Worm (Caenorhabditis elegans) whole organism, L3 larva: ENCODE data around the gene spp-28.

Source experiments
- R02D3.7 ChIP-seq: fragments of 150-350 bp; optimal IDR thresholded peaks from 2 replicates; lab custom pipeline; 2014; ENCODE audit warnings: missing biosample characterization, missing genetic modification characterization
- aly-2 ChIP-seq: fragments of 150-350 bp; optimal IDR thresholded peaks from 2 replicates; lab custom pipeline; 2014; ENCODE audit warnings: missing biosample characterization, missing genetic modification characterization
- ama-1 ChIP-seq: fragments of 150-350 bp; optimal IDR thresholded peaks from 2 replicates; lab custom pipeline; 2018
- ceh-16 ChIP-seq: sonication (generic microtip); optimal IDR thresholded peaks from 2 replicates; lab custom pipeline; 2017; ENCODE audit warnings: missing biosample characterization, missing genetic modification characterization
- ceh-28 ChIP-seq: fragments of 150-350 bp; optimal IDR thresholded peaks from 2 replicates; lab custom pipeline; 2014; ENCODE audit warnings: missing biosample characterization, missing genetic modification reagents, missing genetic modification characterization
- ceh-82 ChIP-seq: fragments of 150-350 bp; optimal IDR thresholded peaks from 2 replicates; lab custom pipeline; 2014; ENCODE audit warnings: missing biosample characterization, missing genetic modification characterization
- daf-12 ChIP-seq: fragments of 150-350 bp; optimal IDR thresholded peaks from 2 replicates; lab custom pipeline; 2014; ENCODE audit warnings: missing biosample characterization, missing genetic modification reagents, missing genetic modification characterization
- egl-27 ChIP-seq: sonication (generic microtip); optimal IDR thresholded peaks from 4 replicates; lab custom pipeline; 2017; ENCODE audit warnings: missing biosample characterization, missing genetic modification reagents, missing genetic modification characterization
- egl-5 ChIP-seq: fragments of 150-350 bp; optimal IDR thresholded peaks from 2 replicates; lab custom pipeline; 2017; ENCODE audit warnings: missing biosample characterization, missing genetic modification reagents, missing genetic modification characterization, inconsistent platforms
- elt-1 ChIP-seq: fragments of 150-350 bp; optimal IDR thresholded peaks from 2 replicates; lab custom pipeline; 2014; ENCODE audit warnings: missing biosample characterization, missing genetic modification characterization
- elt-2 ChIP-seq: sonication (generic microtip); optimal IDR thresholded peaks from 2 replicates; lab custom pipeline; 2016; ENCODE audit warnings: missing genetic modification reagents, mild to moderate bottlenecking, missing genetic modification characterization, missing compliant biosample characterization
- elt-3 ChIP-seq, 3 experiments: fragments of 150-350 bp in 1 of 3; sonication (generic microtip) in 2 of 3; optimal IDR thresholded peaks; 2 replicates in 2 of 3; 4 replicates in 1 of 3; lab custom pipeline; 2014 to 2017; ENCODE audit warnings: missing biosample characterization in 3 of 3, missing genetic modification characterization in 3 of 3
- eor-1 ChIP-seq, 2 experiments: fragments of 150-350 bp; optimal IDR thresholded peaks; 2 replicates each; lab custom pipeline; 2014 to 2018; ENCODE audit warnings: missing biosample characterization in 2 of 2, missing genetic modification characterization in 2 of 2
- fkh-10 ChIP-seq: sonication (generic microtip); optimal IDR thresholded peaks from 2 replicates; lab custom pipeline; 2017; ENCODE audit warnings: missing biosample characterization, missing genetic modification reagents, missing genetic modification characterization
- fkh-2 ChIP-seq: fragments of 150-350 bp; optimal IDR thresholded peaks from 2 replicates; lab custom pipeline; 2014; ENCODE audit warnings: missing biosample characterization, missing genetic modification reagents, missing genetic modification characterization
- hmg-11 ChIP-seq: sonication (generic microtip); optimal IDR thresholded peaks from 2 replicates; lab custom pipeline; 2016; ENCODE audit warnings: missing genetic modification characterization, missing compliant biosample characterization
- jun-1 ChIP-seq: fragments of 150-350 bp; optimal IDR thresholded peaks from 2 replicates; lab custom pipeline; 2014; ENCODE audit warnings: missing biosample characterization, missing genetic modification reagents, missing genetic modification characterization
- lin-15B ChIP-seq: fragments of 150-350 bp; optimal IDR thresholded peaks from 2 replicates; lab custom pipeline; 2014; ENCODE audit warnings: missing biosample characterization, missing genetic modification characterization
- lin-39 ChIP-seq: fragments of 150-350 bp; optimal IDR thresholded peaks from 2 replicates; lab custom pipeline; 2018; ENCODE audit warnings: missing biosample characterization, missing genetic modification reagents, missing genetic modification characterization
- mdl-1 ChIP-seq: fragments of 150-350 bp; optimal IDR thresholded peaks from 2 replicates; lab custom pipeline; 2014; ENCODE audit warnings: missing biosample characterization, missing genetic modification characterization
- nfya-1 ChIP-seq: sonication (generic microtip); optimal IDR thresholded peaks from 2 replicates; lab custom pipeline; 2017; ENCODE audit warnings: missing genetic modification characterization, mild to moderate bottlenecking, missing compliant biosample characterization, antibody characterized with exemption, moderate library complexity; ENCODE audit not compliant: insufficient read depth
- nhr-11 ChIP-seq: fragments of 150-350 bp; optimal IDR thresholded peaks from 2 replicates; lab custom pipeline; 2014; ENCODE audit warnings: missing biosample characterization, missing genetic modification characterization
- nhr-12 ChIP-seq: fragments of 150-350 bp; optimal IDR thresholded peaks from 2 replicates; lab custom pipeline; 2014; ENCODE audit warnings: missing biosample characterization, missing genetic modification characterization
- nhr-23 ChIP-seq: fragments of 150-350 bp; optimal IDR thresholded peaks from 2 replicates; lab custom pipeline; 2014; ENCODE audit warnings: missing biosample characterization, missing genetic modification reagents, missing genetic modification characterization
- nhr-237 ChIP-seq: fragments of 150-350 bp; optimal IDR thresholded peaks from 2 replicates; lab custom pipeline; 2014; ENCODE audit warnings: missing biosample characterization, missing genetic modification characterization
- nhr-25 ChIP-seq: sonication (generic microtip); optimal IDR thresholded peaks from 2 replicates; lab custom pipeline; 2017; ENCODE audit warnings: missing biosample characterization, missing genetic modification characterization
- nhr-43 ChIP-seq: sonication (generic microtip); optimal IDR thresholded peaks from 2 replicates; lab custom pipeline; 2016; ENCODE audit warnings: mild to moderate bottlenecking, missing genetic modification characterization, missing compliant biosample characterization; ENCODE audit not compliant: poor library complexity, severe bottlenecking
- nhr-67 ChIP-seq: fragments of 150-350 bp; optimal IDR thresholded peaks from 2 replicates; lab custom pipeline; 2014; ENCODE audit warnings: missing biosample characterization, missing genetic modification characterization
- nhr-76 ChIP-seq: fragments of 150-350 bp; sonication (generic microtip); optimal IDR thresholded peaks from 5 replicates; lab custom pipeline; 2014; ENCODE audit warnings: missing biosample characterization, missing genetic modification characterization
- nhr-77 ChIP-seq: fragments of 150-350 bp; optimal IDR thresholded peaks from 2 replicates; lab custom pipeline; 2014; ENCODE audit warnings: missing biosample characterization, missing genetic modification characterization
- pha-4 ChIP-seq: fragments of 150-350 bp; optimal IDR thresholded peaks from 2 replicates; lab custom pipeline; 2014; ENCODE audit warnings: missing biosample characterization, missing genetic modification reagents, missing genetic modification characterization
- pqm-1 ChIP-seq: fragments of 150-350 bp; optimal IDR thresholded peaks from 2 replicates; lab custom pipeline; 2017; ENCODE audit warnings: missing biosample characterization, missing genetic modification characterization, inconsistent platforms
- sea-2 ChIP-seq: fragments of 150-350 bp; sonication (generic microtip); optimal IDR thresholded peaks from 4 replicates; lab custom pipeline; 2014; ENCODE audit warnings: missing biosample characterization, missing genetic modification reagents, missing genetic modification characterization
- skn-1 ChIP-seq: fragments of 150-350 bp; optimal IDR thresholded peaks from 2 replicates; lab custom pipeline; 2014; ENCODE audit warnings: missing biosample characterization, missing genetic modification characterization
- snpc-4 ChIP-seq: fragments of 150-350 bp; optimal IDR thresholded peaks from 2 replicates; lab custom pipeline; 2014; ENCODE audit warnings: missing biosample characterization, missing genetic modification characterization
- tbx-2 ChIP-seq: sonication (generic microtip); optimal IDR thresholded peaks from 2 replicates; lab custom pipeline; 2016; ENCODE audit warnings: mild to moderate bottlenecking, missing genetic modification characterization, missing compliant biosample characterization
- unc-39 ChIP-seq: sonication (generic microtip); optimal IDR thresholded peaks from 4 replicates; lab custom pipeline; 2017; ENCODE audit warnings: missing biosample characterization, missing genetic modification characterization
- unc-62 ChIP-seq: fragments of 150-350 bp; sonication (generic microtip); optimal IDR thresholded peaks from 4 replicates; lab custom pipeline; 2014; ENCODE audit warnings: missing biosample characterization, missing genetic modification reagents, missing genetic modification characterization
- zag-1 ChIP-seq: fragments of 150-350 bp; optimal IDR thresholded peaks from 2 replicates; lab custom pipeline; 2014; ENCODE audit warnings: missing biosample characterization, missing genetic modification characterization
- ztf-11 ChIP-seq: fragments of 150-350 bp; optimal IDR thresholded peaks from 2 replicates; lab custom pipeline; 2014; ENCODE audit warnings: missing biosample characterization, missing genetic modification characterization
- ztf-4 ChIP-seq: fragments of 150-350 bp; optimal IDR thresholded peaks from 2 replicates; lab custom pipeline; 2014; ENCODE audit warnings: missing biosample characterization, missing genetic modification characterization

The spp-28 gene

ce11 chrIII:4157298-4157697 lies 32.8 kb downstream of the spp-28 start, which contains the start of gene C16C10.9:
Gene C16C10.9, minus strand, starts transcription at chrIII:4157398.
- TF ChIP-seq nhr-237 (tag; lab: Kevin White, UChicago) (no peak), nhr-77 (tag; lab: Kevin White, UChicago) (no peak), unc-62 (no peak), daf-12 (tag; lab: Kevin White, UChicago) (no peak), unc-39 (tag; lab: Kevin White, UChicago) (no peak), nhr-23 (tag; lab: Kevin White, UChicago) (no peak), egl-27 (tag; lab: Kevin White, UChicago) (no peak), nhr-11 (no peak)

DNA sequence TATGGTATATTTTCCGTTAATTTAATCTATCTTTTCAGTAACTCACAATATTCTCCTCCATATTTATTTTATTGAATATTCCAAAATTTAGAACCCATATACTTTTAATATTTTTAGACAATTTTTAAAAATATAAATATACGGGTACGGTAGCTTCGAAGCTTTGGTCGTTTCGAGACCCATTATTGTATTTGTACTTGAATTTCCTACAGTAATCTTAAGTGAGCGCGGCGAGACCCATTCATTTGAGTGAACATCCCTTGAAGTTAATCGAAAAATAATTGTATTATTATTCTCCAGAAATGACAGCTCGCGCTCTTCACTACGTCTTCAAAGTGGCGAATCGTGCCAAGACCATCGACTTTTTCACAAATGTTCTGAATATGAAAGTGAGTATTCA lies 36.8 kb downstream of the spp-28 start, which contains the start of gene glod-4:
Gene glod-4 (plus strand): TSS at position 301 of the 400 bp plus-strand sequence.
- no peak for TF ChIP-seq nhr-25 (tag; lab: Kevin White, UChicago)
- no peak for TF ChIP-seq lin-39 (tag; lab: Kevin White, UChicago)
- TF ChIP-seq fkh-10 (GFP tag; lab: Kevin White, UChicago), result no peak
- TF ChIP-seq ceh-82, result no peak
- TF ChIP-seq zag-1 (tag; lab: Kevin White, UChicago), result no peak
- TF ChIP-seq fkh-2, result no peak
- TF ChIP-seq nfya-1 (tag; lab: Kevin White, UChicago), result no peak
- TF ChIP-seq lin-15B (tag; lab: Kevin White, UChicago), result no peak
- TF ChIP-seq ztf-4 (tag; lab: Kevin White, UChicago), result no peak

ce11 chrIII:4152828-4153227 lies 37.3 kb downstream of the spp-28 start:
- no peak for TF ChIP-seq pqm-1 (tag; lab: Kevin White, UChicago)
- peak; percentile 68 for TF ChIP-seq ama-1 (lab: Kevin White, UChicago)

- TF ChIP-seq pqm-1 (tag; lab: Kevin White, UChicago), result no peak
- TF ChIP-seq lin-39 (tag; lab: Kevin White, UChicago), result no peak
- no peak for TF ChIP-seq elt-2
- TF ChIP-seq nhr-43 (tag; lab: Kevin White, UChicago), result no peak
- no peak for TF ChIP-seq ztf-11 (tag; lab: Kevin White, UChicago)
- TF ChIP-seq skn-1 (tag; lab: Kevin White, UChicago), result no peak
- no peak for TF ChIP-seq jun-1 (tag; lab: Kevin White, UChicago)
- TF ChIP-seq snpc-4 (tag; lab: Kevin White, UChicago), result no peak
- TF ChIP-seq nhr-237 (tag; lab: Kevin White, UChicago), result no peak
- no peak for TF ChIP-seq ama-1 (lab: Kevin White, UChicago)
- TF ChIP-seq R02D3.7, result no peak
- TF ChIP-seq nhr-11, result no peak
- TF ChIP-seq hmg-11 (tag; lab: Kevin White, UChicago), result no peak
- TF ChIP-seq nhr-77 (tag; lab: Kevin White, UChicago), result no peak
Observed at ce11 chrIII:4152309-4152708, 37.8 kb downstream of the spp-28 start.

- TF ChIP-seq nhr-25 (tag; lab: Kevin White, UChicago) (no peak), nhr-237 (tag; lab: Kevin White, UChicago) (no peak), hmg-11 (tag; lab: Kevin White, UChicago) (no peak), nfya-1 (tag; lab: Kevin White, UChicago) (no peak), nhr-76 (tag; lab: Kevin White, UChicago) (no peak), ama-1 (lab: Kevin White, UChicago) (no peak), elt-2 (peak; percentile 27), daf-12 (tag; lab: Kevin White, UChicago) (no peak), pha-4 (peak; percentile 7)
Observed at ce11 chrIII:4151548-4152104, 38.5 kb downstream of the spp-28 start, which contains the start of the genes wht-3 and har-1. Gene wht-3, minus strand, starts transcription at chrIII:4151598. Gene har-1, plus strand, starts transcription at chrIII:4152054.

- TF ChIP-seq fkh-2 (no peak), ceh-28 (tag; lab: Kevin White, UChicago) (no peak), sea-2 (no peak), nhr-23 (tag; lab: Kevin White, UChicago) (peak; percentile 64), elt-2 (peak; percentile 62), eor-1 (tag; optimal IDR thresholded peaks at IDR 0.05; lab: Kevin White, UChicago) (no peak), mdl-1 (tag; lab: Kevin White, UChicago) (no peak), unc-39 (tag; lab: Kevin White, UChicago) (no peak), aly-2 (tag; lab: Kevin White, UChicago) (no peak), egl-5 (tag; lab: Kevin White, UChicago) (no peak), tbx-2 (tag; lab: Kevin White, UChicago) (no peak), nhr-12 (tag; lab: Kevin White, UChicago) (no peak), ztf-11 (tag; lab: Kevin White, UChicago) (no peak), elt-1 (tag; lab: Kevin White, UChicago) (no peak), elt-3 (tag; optimal IDR thresholded peaks at IDR 0.05; lab: Kevin White, UChicago) (no peak), ztf-4 (tag; lab: Kevin White, UChicago) (no peak), nhr-11 (no peak), jun-1 (tag; lab: Kevin White, UChicago) (peak; percentile 27), nhr-76 (tag; lab: Kevin White, UChicago) (no peak), ceh-82 (no peak), ceh-16 (tag; lab: Kevin White, UChicago) (no peak), nhr-67 (tag; lab: Kevin White, UChicago) (no peak)
Observed at ce11 chrIII:4150919-4151318, 39.2 kb downstream of the spp-28 start.
